Worm (Caenorhabditis elegans) whole organism, L4 larva: ENCODE results near the gene T24A6.7.

Experiments used
- ZK546.5 ChIP-seq, 2 experiments: sonication (generic microtip); optimal IDR thresholded peaks; 2 replicates each; lab custom pipeline; 2017; ENCODE audit warnings: missing biosample characterization in 2 of 2, missing genetic modification characterization in 2 of 2
- nhr-111 ChIP-seq: fragments of 200-800 bp; sonication (Bioruptor generic); optimal IDR thresholded peaks from 2 replicates; lab custom pipeline; 2018; ENCODE audit warnings: mild to moderate bottlenecking, missing genetic modification characterization, missing compliant biosample characterization
- unc-39 ChIP-seq: sonication (generic microtip); optimal IDR thresholded peaks from 2 replicates; lab custom pipeline; 2017; ENCODE audit warnings: missing biosample characterization, missing genetic modification characterization
- ztf-11 ChIP-seq: fragments of 150-350 bp; optimal IDR thresholded peaks from 2 replicates; lab custom pipeline; 2014; ENCODE audit warnings: missing biosample characterization, missing genetic modification characterization

DNA sequence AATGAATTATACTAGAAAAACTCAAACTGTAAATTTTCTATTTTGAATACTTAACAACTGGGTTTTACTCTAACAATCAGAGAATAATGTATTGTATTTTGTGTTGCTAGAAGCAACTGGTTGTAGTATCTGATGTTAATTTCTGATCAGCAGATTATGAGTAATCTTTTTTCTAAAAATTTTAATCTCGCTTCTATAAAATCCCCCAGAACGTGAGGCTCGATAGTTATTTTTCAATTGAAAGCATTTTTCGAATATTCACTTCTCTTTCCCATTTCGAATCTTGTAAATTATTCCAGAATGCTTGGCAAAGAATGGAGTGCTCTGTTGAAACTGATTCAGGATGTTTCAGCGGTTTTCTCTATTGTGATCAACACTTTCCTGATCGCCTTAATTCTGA, 7.2 kb upstream of the T24A6.7 start, which contains the start of gene str-227:
- TF ChIP-seq nhr-111 (GFP tag; lab: Kevin White, UChicago) = no peak
- TF ChIP-seq unc-39 (tag; lab: Kevin White, UChicago) = no peak
- TF ChIP-seq ztf-11 = no peak
- TF ChIP-seq ZK546.5 (tag; optimal IDR thresholded peaks at IDR 0.05; lab: Kevin White, UChicago) = no peak
